Worm (Caenorhabditis elegans): ENCODE data around the gene fbxa-138.

- TF ChIP-seq W03F9.2 (tag; optimal IDR thresholded peaks at IDR 0.05) (no peak), him-1 (tag; optimal IDR thresholded peaks at IDR 0.05) (no peak), dao-5 (tag; optimal IDR thresholded peaks at IDR 0.05) (no peak)
Measured at ce11 chrIII:1409139-1409538, 25.1 kb upstream of the fbxa-138 start, which contains the start of gene Y82E9BR.22.
